Worm (Caenorhabditis elegans) whole organism, mixed stage, embryonic: ENCODE results near the gene nck-1.

Experiments used
- elt-1 ChIP-seq: sonication (generic microtip); optimal IDR thresholded peaks from 2 replicates; lab custom pipeline; 2017; ENCODE audit warnings: missing genetic modification characterization, mild to moderate bottlenecking, missing compliant biosample characterization, antibody characterized with exemption, moderate library complexity, borderline replicate concordance; ENCODE audit not compliant: insufficient read depth
- nhr-76 ChIP-seq: sonication (generic microtip); optimal IDR thresholded peaks from 2 replicates; lab custom pipeline; 2017; ENCODE audit warnings: missing biosample characterization, missing genetic modification characterization
- sptf-1 ChIP-seq: sonication (generic microtip); optimal IDR thresholded peaks from 2 replicates; lab custom pipeline; 2017; ENCODE audit warnings: mild to moderate bottlenecking, missing genetic modification characterization, moderate library complexity, missing compliant biosample characterization
- zip-8 ChIP-seq: fragments of 150-350 bp; optimal IDR thresholded peaks from 2 replicates; lab custom pipeline; 2014; ENCODE audit warnings: missing biosample characterization, missing genetic modification characterization

ce11 chrX:4137452-4138164, 15.6 kb downstream of the nck-1 start:
- TF ChIP-seq sptf-1 (tag; lab: Kevin White, UChicago) (no peak), zip-8 (tag; lab: Kevin White, UChicago) (no peak), elt-1 (no peak), nhr-76 (tag; lab: Kevin White, UChicago) (no peak)
